Worm (Caenorhabditis elegans): Measurements from ENCODE around the gene ndab-2.

DNA sequence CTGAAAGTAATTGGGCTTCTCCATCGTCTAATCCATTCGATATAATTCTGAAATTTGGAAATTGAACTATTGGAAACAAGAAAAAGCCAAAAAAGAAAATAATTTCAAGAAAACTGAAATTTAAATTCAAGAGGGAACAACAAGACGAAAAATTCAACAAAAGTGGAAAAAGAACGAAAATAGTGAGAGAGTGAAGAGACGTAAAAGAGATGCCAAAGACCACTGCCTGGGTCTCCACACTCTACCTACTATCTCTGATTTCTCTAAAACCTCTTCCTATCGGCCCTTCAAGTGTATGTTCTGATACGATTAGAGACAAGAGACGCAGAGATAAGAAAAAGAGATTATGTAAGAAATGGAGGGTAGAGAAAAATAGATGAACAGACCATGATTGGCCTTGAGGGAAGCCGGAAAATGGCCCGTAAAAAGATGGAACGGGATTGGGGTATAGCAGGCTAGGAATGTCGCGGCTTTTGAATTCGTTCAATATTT lies 26.8 kb upstream of the ndab-2 start, which contains the start of gene ogt-1:
- TF ChIP-seq unc-3 (GFP tag; conservative IDR thresholded peaks at IDR 0.05), result no peak
- TF ChIP-seq unc-3 (tag; optimal IDR thresholded peaks at IDR 0.05), result no peak
- no peak for TF ChIP-seq ttx-3 (tag; optimal IDR thresholded peaks at IDR 0.05)
- TF ChIP-seq Y22D7AL.16 (tag; optimal IDR thresholded peaks at IDR 0.05), result no peak
- no peak for TF ChIP-seq ets-4 (tag; optimal IDR thresholded peaks at IDR 0.05)
- no peak for TF ChIP-seq fkh-6 (tag; optimal IDR thresholded peaks at IDR 0.05)
- no peak for TF ChIP-seq hlh-30 (tag; optimal IDR thresholded peaks at IDR 0.05; ENCODE audit: insufficient read depth)
- TF ChIP-seq npax-4 (tag; optimal IDR thresholded peaks at IDR 0.05), result no peak
- TF ChIP-seq fkh-10 (GFP tag; optimal IDR thresholded peaks at IDR 0.05), result no peak
- TF ChIP-seq che-1 (tag; optimal IDR thresholded peaks at IDR 0.05), result no peak
